Worm (Caenorhabditis elegans) whole organism, late embryonic: ENCODE measurements around the gene C05C12.1.

Source experiments
- F13H6.1 ChIP-seq: sonication (generic microtip); optimal IDR thresholded peaks from 2 replicates; lab custom pipeline; 2016; ENCODE audit warnings: missing genetic modification characterization, missing compliant biosample characterization
- K09A11.1 ChIP-seq: sonication (generic microtip); optimal IDR thresholded peaks from 2 replicates; lab custom pipeline; 2017; ENCODE audit warnings: antibody characterized with exemption, mild to moderate bottlenecking, missing genetic modification characterization, missing compliant biosample characterization; ENCODE audit not compliant: insufficient read depth
- ama-1 ChIP-seq: fragments of 150-350 bp; optimal IDR thresholded peaks from 2 replicates; lab custom pipeline; 2014
- dve-1 ChIP-seq: sonication (generic microtip); optimal IDR thresholded peaks from 2 replicates; lab custom pipeline; 2017; ENCODE audit warnings: antibody characterized with exemption, mild to moderate bottlenecking, missing genetic modification characterization, missing compliant biosample characterization
- gmeb-2 ChIP-seq: sonication (generic microtip); optimal IDR thresholded peaks from 2 replicates; lab custom pipeline; 2016; ENCODE audit warnings: missing genetic modification characterization, inconsistent platforms, missing compliant biosample characterization
- nhr-11 ChIP-seq: fragments of 150-350 bp; optimal IDR thresholded peaks from 2 replicates; lab custom pipeline; 2014; ENCODE audit warnings: missing biosample characterization, missing genetic modification characterization
- sox-4 ChIP-seq: sonication (generic microtip); optimal IDR thresholded peaks from 2 replicates; lab custom pipeline; 2017; ENCODE audit warnings: mild to moderate bottlenecking, missing genetic modification characterization, inconsistent platforms, missing compliant biosample characterization

- TF ChIP-seq gmeb-2 (tag; lab: Kevin White, UChicago), result no peak
- TF ChIP-seq K09A11.1 (tag; lab: Kevin White, UChicago), result no peak
- TF ChIP-seq ama-1 (lab: Kevin White, UChicago), result no peak
- no peak for TF ChIP-seq sox-4 (tag; lab: Kevin White, UChicago)
- TF ChIP-seq F13H6.1 (tag; lab: Kevin White, UChicago), result no peak
- no peak for TF ChIP-seq nhr-11 (tag; lab: Kevin White, UChicago)
- no peak for TF ChIP-seq dve-1
Measured at ce11 chrIV:11287511-11287910, 33.7 kb downstream of the C05C12.1 start, which contains the start of gene F54D1.6.
